Worm (Caenorhabditis elegans): Measurements from ENCODE around the gene C23G10.7.

DNA sequence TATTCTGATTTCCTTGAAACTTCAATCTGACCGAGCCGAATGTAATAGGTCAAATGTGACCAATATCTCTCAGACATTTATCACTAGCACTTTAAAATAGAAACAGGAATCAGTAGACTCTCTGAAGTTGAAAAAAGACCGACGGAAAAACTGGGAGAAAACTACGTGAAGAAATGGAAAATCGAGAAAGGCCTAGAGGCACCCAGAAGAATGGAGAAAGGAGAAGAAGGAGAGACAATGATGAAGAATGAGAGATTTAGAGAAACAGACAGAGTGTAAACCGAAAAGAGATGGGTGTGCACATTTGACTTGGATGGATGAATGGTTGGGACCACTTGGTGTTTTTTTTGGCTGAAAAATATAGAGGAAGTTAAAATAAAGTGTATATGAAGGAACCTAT lies 28.2 kb downstream of the C23G10.7 start:
- TF ChIP-seq Y95B8A.8 (GFP tag; IDR thresholded peaks at IDR 0.05) (no peak), cebp-1 (GFP tag; IDR thresholded peaks at IDR 0.05) (no peak), cebp-1 (tag; optimal IDR thresholded peaks at IDR 0.05) (peak; percentile 24), nhr-120 (GFP tag; IDR thresholded peaks at IDR 0.05) (no peak), sdz-38 (tag; optimal IDR thresholded peaks at IDR 0.05) (no peak), madf-8 (GFP tag; conservative IDR thresholded peaks at IDR 0.05) (no peak), let-526 (GFP tag; IDR thresholded peaks at IDR 0.05) (no peak), nfya-1 (tag; optimal IDR thresholded peaks at IDR 0.05; ENCODE audit: borderline replicate concordance, insufficient read depth) (no peak), mel-28 (tag; optimal IDR thresholded peaks at IDR 0.05; ENCODE audit: borderline replicate concordance) (no peak), zfh-2 (GFP tag; conservative IDR thresholded peaks at IDR 0.05) (no peak), repo-1 (tag; optimal IDR thresholded peaks at IDR 0.05) (no peak), dpl-1 (GFP tag; optimal IDR thresholded peaks at IDR 0.05) (no peak)

Measured in whole organism, young adult.